ENCODE assay signal across 6 worm cellular contexts in the genomic region with DNA sequence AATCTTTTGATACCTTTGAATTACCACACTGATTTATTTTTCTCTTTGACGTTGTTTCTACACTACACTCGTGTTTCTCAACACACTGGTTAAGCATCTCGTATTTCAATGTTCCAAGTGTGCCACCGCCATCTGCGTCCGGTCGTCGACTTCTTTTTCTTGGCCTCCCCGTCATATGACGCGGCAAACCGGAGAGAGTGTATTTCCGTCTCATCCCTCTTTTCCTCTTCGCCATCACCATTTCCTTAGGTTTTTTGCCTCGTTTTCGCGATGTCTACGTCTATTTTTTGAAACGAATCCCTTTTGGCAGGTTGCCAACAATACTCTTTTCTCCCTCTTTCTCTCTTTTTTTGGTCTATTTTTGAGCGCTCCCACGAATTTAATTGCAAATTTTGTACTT.
TF ChIP-seq lines count a peak whose summit lies in the region.

No protein-coding gene starts in this region.

TF ChIP-seq in whole organism, L1 larva, 84 proteins besides CTCF, POLR2A, EP300 and RAD21 (continued from another document and continues in another):
- TF ChIP-seq grh-1 (GFP tag; IDR thresholded peaks at IDR 0.05; lab: Robert Waterston, UW), result no peak
- TF ChIP-seq mdl-1 (tag; optimal IDR thresholded peaks at IDR 0.05; lab: Kevin White, UChicago), result peak in 1 of 2 experiments; percentile 47
- no peak for TF ChIP-seq C34B4.2 (tag; optimal IDR thresholded peaks at IDR 0.05; lab: Kevin White, UChicago)
- peak; percentile 46 for TF ChIP-seq tbx-2 (tag; optimal IDR thresholded peaks at IDR 0.05; lab: Kevin White, UChicago)
- peak; percentile 15 for TF ChIP-seq unc-86 (tag; optimal IDR thresholded peaks at IDR 0.05; lab: Kevin White, UChicago)
- TF ChIP-seq xbp-1 (tag; optimal IDR thresholded peaks at IDR 0.05; lab: Kevin White, UChicago), result peak; percentile 43
- peak; percentile 90 for TF ChIP-seq lin-14 (GFP tag; optimal IDR thresholded peaks at IDR 0.05; lab: Kevin White, UChicago)
- peak; percentile 79 for TF ChIP-seq nhr-71 (tag; optimal IDR thresholded peaks at IDR 0.05; lab: Kevin White, UChicago)
- TF ChIP-seq lsy-2 (tag; optimal IDR thresholded peaks at IDR 0.05; lab: Kevin White, UChicago), result peak; percentile 47 to 63
- TF ChIP-seq swsn-7 (tag; optimal IDR thresholded peaks at IDR 0.05; lab: Kevin White, UChicago), result peak; percentile 41
- TF ChIP-seq irx-1 (tag; optimal IDR thresholded peaks at IDR 0.05; lab: Kevin White, UChicago), result peak; percentile 68
- TF ChIP-seq nhr-12 (tag; optimal IDR thresholded peaks at IDR 0.05; lab: Kevin White, UChicago), result no peak
- TF ChIP-seq nhr-20 (tag; optimal IDR thresholded peaks at IDR 0.05; lab: Kevin White, UChicago), result peak; percentile 87
- TF ChIP-seq lin-35 (GFP tag; optimal IDR thresholded peaks at IDR 0.05; lab: Kevin White, UChicago), result peak; percentile 14 to 46
- TF ChIP-seq sup-37 (GFP tag; optimal IDR thresholded peaks at IDR 0.05; lab: Kevin White, UChicago), result peak; percentile 27
- TF ChIP-seq egl-13 (tag; optimal IDR thresholded peaks at IDR 0.05; lab: Kevin White, UChicago), result peak; percentile 82
- peak; percentile 66 for TF ChIP-seq nhr-47 (tag; optimal IDR thresholded peaks at IDR 0.05; lab: Kevin White, UChicago)
- no peak for TF ChIP-seq aha-1 (tag; optimal IDR thresholded peaks at IDR 0.05; lab: Kevin White, UChicago)
- no peak for TF ChIP-seq mab-9 (GFP tag; IDR thresholded peaks at IDR 0.05; lab: Robert Waterston, UW)
- TF ChIP-seq blmp-1 (tag; optimal IDR thresholded peaks at IDR 0.05; lab: Kevin White, UChicago), result peak; percentile 49
- no peak for TF ChIP-seq efl-3 (GFP tag; optimal IDR thresholded peaks at IDR 0.05; lab: Kevin White, UChicago)

TF ChIP-seq in whole organism, L2 larva, 48 proteins besides CTCF, POLR2A, EP300 and RAD21 (continued from another document):
- TF ChIP-seq nhr-21 (tag; optimal IDR thresholded peaks at IDR 0.05; lab: Kevin White, UChicago), result no peak
- no peak for TF ChIP-seq ZK546.5 (tag; optimal IDR thresholded peaks at IDR 0.05; lab: Kevin White, UChicago)
- peak; percentile 21 for TF ChIP-seq unc-55 (GFP tag; optimal IDR thresholded peaks at IDR 0.05; lab: Kevin White, UChicago)
- TF ChIP-seq mdl-1 (tag; optimal IDR thresholded peaks at IDR 0.05; lab: Kevin White, UChicago), result peak in 1 of 2 experiments; percentile 43
- TF ChIP-seq sem-4 (tag; optimal IDR thresholded peaks at IDR 0.05; lab: Kevin White, UChicago), result peak; percentile 37
- TF ChIP-seq Y55F3AM.14 (GFP tag; optimal IDR thresholded peaks at IDR 0.05; lab: Kevin White, UChicago), result no peak
- TF ChIP-seq lin-13 (GFP tag; optimal IDR thresholded peaks at IDR 0.05; lab: Kevin White, UChicago), result no peak
- TF ChIP-seq nhr-25 (tag; optimal IDR thresholded peaks at IDR 0.05; lab: Kevin White, UChicago), result peak; percentile 35
- no peak for TF ChIP-seq peb-1 (tag; optimal IDR thresholded peaks at IDR 0.05; lab: Kevin White, UChicago)
- no peak for TF ChIP-seq nhr-10 (tag; optimal IDR thresholded peaks at IDR 0.05; lab: Kevin White, UChicago)
- no peak for TF ChIP-seq ztf-4 (tag; optimal IDR thresholded peaks at IDR 0.05; lab: Kevin White, UChicago)
- TF ChIP-seq F13H6.1 (tag; optimal IDR thresholded peaks at IDR 0.05; lab: Kevin White, UChicago), result peak; percentile 76
- peak; percentile 76 for TF ChIP-seq egl-27 (tag; optimal IDR thresholded peaks at IDR 0.05; lab: Kevin White, UChicago)

TF ChIP-seq in whole organism, L4 larva, 104 proteins besides CTCF, POLR2A, EP300 and RAD21 (continued from another document):
- TF ChIP-seq unc-62 (GFP tag; optimal IDR thresholded peaks at IDR 0.05 in 1 of 2; lab: Kevin White, UChicago), result peak in 1 of 2 experiments; percentile 48
- no peak for TF ChIP-seq unc-62 (tag; optimal IDR thresholded peaks at IDR 0.05; lab: Kevin White, UChicago)
- TF ChIP-seq lin-15B (tag; optimal IDR thresholded peaks at IDR 0.05; lab: Kevin White, UChicago), result no peak
- TF ChIP-seq mep-1 (tag; optimal IDR thresholded peaks at IDR 0.05; lab: Kevin White, UChicago), result peak; percentile 41
- TF ChIP-seq set-16 (GFP tag; IDR thresholded peaks at IDR 0.05; lab: Robert Waterston, UW), result 0 out of 2 replicates have a peak, but pooled peaks have one; percentile 3
- TF ChIP-seq ZK546.5 (tag; optimal IDR thresholded peaks at IDR 0.05; lab: Kevin White, UChicago), result no peak
- peak; percentile 71 for TF ChIP-seq egl-27 (tag; optimal IDR thresholded peaks at IDR 0.05; lab: Kevin White, UChicago)
- 0 out of 2 replicates have a peak, but pooled peaks have one; percentile 52 for TF ChIP-seq tra-1 (GFP tag; IDR thresholded peaks at IDR 0.05; lab: Robert Waterston, UW)
- TF ChIP-seq ctbp-1 (GFP tag; IDR thresholded peaks at IDR 0.05; lab: Robert Waterston, UW), result peak; percentile 63; the same call in 1 of the 2 replicates
- peak; percentile 40 for TF ChIP-seq dve-1 (tag; optimal IDR thresholded peaks at IDR 0.05; lab: Kevin White, UChicago; ENCODE audit: insufficient read depth)
- TF ChIP-seq lsy-2 (tag; optimal IDR thresholded peaks at IDR 0.05; lab: Kevin White, UChicago), result peak in 1 of 2 experiments; percentile 49
- TF ChIP-seq lin-39 (tag; optimal IDR thresholded peaks at IDR 0.05; lab: Kevin White, UChicago), result no peak
- TF ChIP-seq ceh-20 (GFP tag; IDR thresholded peaks at IDR 0.05; lab: Robert Waterston, UW), result 0 out of 2 replicates have a peak, but pooled peaks have one; percentile 9
- TF ChIP-seq mes-2 (tag; optimal IDR thresholded peaks at IDR 0.05; lab: Kevin White, UChicago; ENCODE audit: poor library complexity, severe bottlenecking), result peak; percentile 42
- peak; percentile 81 for TF ChIP-seq hlh-30 (tag; optimal IDR thresholded peaks at IDR 0.05; lab: Kevin White, UChicago; ENCODE audit: insufficient read depth)
- peak; percentile 27 for TF ChIP-seq hmg-1.1 (GFP tag; IDR thresholded peaks at IDR 0.05; lab: Robert Waterston, UW)
- TF ChIP-seq T26A8.4 (GFP tag; IDR thresholded peaks at IDR 0.05; lab: Robert Waterston, UW), result 0 out of 2 replicates have a peak, but pooled peaks have one; percentile 10
- no peak for TF ChIP-seq lir-3 (tag; optimal IDR thresholded peaks at IDR 0.05; lab: Kevin White, UChicago)
- TF ChIP-seq aha-1 (tag; lab: Kevin White, UChicago), result peak; percentile 99
- TF ChIP-seq zag-1 (tag; optimal IDR thresholded peaks at IDR 0.05; lab: Kevin White, UChicago), result no peak
- TF ChIP-seq dmd-6 (GFP tag; IDR thresholded peaks at IDR 0.05; lab: Robert Waterston, UW), result peak; percentile 55
TF ChIP-seq in whole organism, L4 larva: peak in this region for 21.

TF ChIP-seq in whole organism, late embryonic, 69 proteins besides CTCF, POLR2A, EP300 and RAD21 (continued from another document):
- TF ChIP-seq sdc-2 (tag; optimal IDR thresholded peaks at IDR 0.05; lab: Kevin White, UChicago) (no peak), nhr-11 (tag; optimal IDR thresholded peaks at IDR 0.05; lab: Kevin White, UChicago) (no peak), ztf-16 (tag; optimal IDR thresholded peaks at IDR 0.05; lab: Kevin White, UChicago) (no peak), nfya-1 (tag; optimal IDR thresholded peaks at IDR 0.05; lab: Kevin White, UChicago) (peak; percentile 29), ahr-1 (tag; optimal IDR thresholded peaks at IDR 0.05; lab: Kevin White, UChicago) (no peak), K02D7.2 (tag; optimal IDR thresholded peaks at IDR 0.05; lab: Kevin White, UChicago) (no peak), syd-9 (tag; optimal IDR thresholded peaks at IDR 0.05; lab: Kevin White, UChicago) (no peak)

TF ChIP-seq in whole organism, mixed stage, embryonic, 35 proteins besides CTCF, POLR2A, EP300 and RAD21 (continued from another document):
- TF ChIP-seq mep-1 (tag; optimal IDR thresholded peaks at IDR 0.05; lab: Kevin White, UChicago), result no peak
- TF ChIP-seq lin-32 (GFP tag; optimal IDR thresholded peaks at IDR 0.05; lab: Kevin White, UChicago), result no peak
- no peak for TF ChIP-seq nhr-76 (tag; optimal IDR thresholded peaks at IDR 0.05; lab: Kevin White, UChicago)
- TF ChIP-seq ces-1 (GFP tag; optimal IDR thresholded peaks at IDR 0.05; lab: Kevin White, UChicago), result no peak
- no peak for TF ChIP-seq nhr-28 (tag; optimal IDR thresholded peaks at IDR 0.05; lab: Kevin White, UChicago)
- no peak for TF ChIP-seq nhr-12 (tag; optimal IDR thresholded peaks at IDR 0.05; lab: Kevin White, UChicago)
- TF ChIP-seq ham-2 (GFP tag; optimal IDR thresholded peaks at IDR 0.05; lab: Kevin White, UChicago), result no peak
- no peak for TF ChIP-seq ceh-39 (tag; optimal IDR thresholded peaks at IDR 0.05; lab: Kevin White, UChicago)
- TF ChIP-seq ceh-83 (GFP tag; optimal IDR thresholded peaks at IDR 0.05; lab: Kevin White, UChicago), result no peak
- no peak for TF ChIP-seq elt-3 (tag; optimal IDR thresholded peaks at IDR 0.05; lab: Kevin White, UChicago)
- no peak for TF ChIP-seq flh-1 (GFP tag; optimal IDR thresholded peaks at IDR 0.05; lab: Kevin White, UChicago)
- no peak for TF ChIP-seq unc-62 (GFP tag; optimal IDR thresholded peaks at IDR 0.05; lab: Kevin White, UChicago)
- no peak for TF ChIP-seq elt-1 (tag; optimal IDR thresholded peaks at IDR 0.05; lab: Kevin White, UChicago; ENCODE audit: borderline replicate concordance, insufficient read depth)
- TF ChIP-seq blmp-1 (tag; optimal IDR thresholded peaks at IDR 0.05; lab: Kevin White, UChicago), result no peak
- peak; percentile 34 for TF ChIP-seq unc-120 (tag; optimal IDR thresholded peaks at IDR 0.05; lab: Kevin White, UChicago; ENCODE audit: poor library complexity, severe bottlenecking)
- TF ChIP-seq snpc-4 (tag; optimal IDR thresholded peaks at IDR 0.05; lab: Kevin White, UChicago), result no peak

TF ChIP-seq in whole organism, young adult, 124 proteins besides CTCF, POLR2A, EP300 and RAD21 (continued from another document):
- TF ChIP-seq dox-1 (GFP tag; IDR thresholded peaks at IDR 0.05; lab: Robert Waterston, UW) (no peak), lsy-27 (tag; optimal IDR thresholded peaks at IDR 0.05; lab: Kevin White, UChicago; ENCODE audit: borderline replicate concordance, insufficient read depth) (no peak), ztf-22 (GFP tag; optimal IDR thresholded peaks at IDR 0.05; lab: Kevin White, UChicago) (no peak), cebp-1 (GFP tag; IDR thresholded peaks at IDR 0.05; lab: Robert Waterston, UW) (no peak), cebp-1 (tag; optimal IDR thresholded peaks at IDR 0.05; lab: Kevin White, UChicago) (peak; percentile 38), egl-44 (GFP tag; IDR thresholded peaks at IDR 0.05; lab: Robert Waterston, UW) (no peak), F22D6.2 (tag; optimal IDR thresholded peaks at IDR 0.05; lab: Kevin White, UChicago) (no peak), T26A5.8 (tag; optimal IDR thresholded peaks at IDR 0.05; lab: Kevin White, UChicago) (no peak), bed-2 (GFP tag; IDR thresholded peaks at IDR 0.05; lab: Robert Waterston, UW) (no peak), T07F8.4 (tag; optimal IDR thresholded peaks at IDR 0.05; lab: Kevin White, UChicago) (no peak), aptf-2 (GFP tag; conservative IDR thresholded peaks at IDR 0.05; lab: Robert Waterston, UW) (no peak), C17E4.6 (GFP tag; IDR thresholded peaks at IDR 0.05; lab: Robert Waterston, UW) (no peak), dpff-1 (tag; optimal IDR thresholded peaks at IDR 0.05; lab: Kevin White, UChicago) (no peak), C06A6.2 (GFP tag; conservative IDR thresholded peaks at IDR 0.05; lab: Robert Waterston, UW) (no peak), tbx-9 (tag; optimal IDR thresholded peaks at IDR 0.05; lab: Kevin White, UChicago; ENCODE audit: borderline replicate concordance) (no peak), sea-2 (GFP tag; IDR thresholded peaks at IDR 0.05; lab: Robert Waterston, UW) (no peak), let-607 (tag; optimal IDR thresholded peaks at IDR 0.05; lab: Kevin White, UChicago) (no peak), pbrm-1 (GFP tag; IDR thresholded peaks at IDR 0.05; lab: Robert Waterston, UW) (no peak), ztf-18 (tag; optimal IDR thresholded peaks at IDR 0.05; lab: Kevin White, UChicago) (no peak), Y53G8AR.9 (GFP tag; conservative IDR thresholded peaks at IDR 0.05; lab: Robert Waterston, UW) (no peak), nhr-120 (GFP tag; IDR thresholded peaks at IDR 0.05; lab: Robert Waterston, UW) (no peak), tbp1 (GFP tag; optimal IDR thresholded peaks at IDR 0.05; lab: Kevin White, UChicago) (no peak), let-526 (GFP tag; IDR thresholded peaks at IDR 0.05; lab: Robert Waterston, UW) (no peak), nhr-80 (tag; optimal IDR thresholded peaks at IDR 0.05; lab: Kevin White, UChicago) (peak; percentile 16), atf-7 (tag; optimal IDR thresholded peaks at IDR 0.05; lab: Kevin White, UChicago) (no peak)
TF ChIP-seq in whole organism, young adult: peak in this region for 5.
